Fruit fly (Drosophila melanogaster) S2 (cell line): ENCODE measurements around the gene ry.

Experiments used
- CG8478 ChIP-seq: fragments of >200 bp; optimal IDR thresholded peaks from 2 replicates; lab custom pipeline; 2018
- CTCF ChIP-seq, 2 experiments: fragments of >200 bp; optimal IDR thresholded peaks; 2 replicates each; lab custom pipeline; 2018

DNA sequence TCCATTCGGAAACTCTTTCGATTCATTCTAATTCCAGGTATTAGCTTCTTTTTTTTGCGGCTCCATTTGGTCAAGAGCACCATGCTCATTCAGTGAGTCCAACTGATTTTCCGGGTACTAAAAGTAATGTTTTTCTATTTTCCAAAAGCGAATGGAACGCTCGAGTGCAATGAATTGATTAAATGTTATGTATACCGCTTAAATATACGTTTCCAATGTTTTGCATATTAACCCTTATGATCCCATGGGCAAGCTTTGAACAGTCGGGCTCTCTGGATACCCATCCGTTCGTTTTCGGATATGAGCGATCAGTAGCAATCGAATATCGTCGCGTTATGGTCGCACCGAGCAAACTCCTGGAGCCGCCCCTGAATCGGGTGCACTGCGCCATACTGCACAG is 15.1 kb downstream of the ry start, which contains the start of gene CG31157:
- TF ChIP-seq CG8478 (lab: Kevin White, UChicago) (no peak), CTCF (optimal IDR thresholded peaks at IDR 0.05; lab: Kevin White, UChicago) (no peak)
